Worm (Caenorhabditis elegans) whole organism, mixed stage, embryonic: ENCODE data around the gene let-413.

Experiments used
- M03D4.4 ChIP-seq: sonication (generic microtip); optimal IDR thresholded peaks from 2 replicates; lab custom pipeline; 2017; ENCODE audit warnings: mild to moderate bottlenecking, missing genetic modification characterization, missing compliant biosample characterization
- ceh-39 ChIP-seq: fragments of 150-350 bp; optimal IDR thresholded peaks from 2 replicates; lab custom pipeline; 2014; ENCODE audit warnings: missing biosample characterization, missing genetic modification characterization
- ceh-43 ChIP-seq: fragments of 200-800 bp; sonication (Bioruptor generic); optimal IDR thresholded peaks from 2 replicates; lab custom pipeline; 2018; ENCODE audit warnings: mild to moderate bottlenecking, missing genetic modification characterization, moderate library complexity, missing compliant biosample characterization
- ceh-83 ChIP-seq: fragments of 200-800 bp; sonication (Bioruptor generic); optimal IDR thresholded peaks from 2 replicates; lab custom pipeline; 2018; ENCODE audit warnings: mild to moderate bottlenecking, missing genetic modification characterization, missing compliant biosample characterization
- ces-1 ChIP-seq: fragments of 150-350 bp; optimal IDR thresholded peaks from 2 replicates; lab custom pipeline; 2014; ENCODE audit warnings: missing biosample characterization, missing genetic modification reagents, missing genetic modification characterization
- cnd-1 ChIP-seq: fragments of 200-800 bp; sonication (Bioruptor generic); optimal IDR thresholded peaks from 2 replicates; lab custom pipeline; 2018; ENCODE audit warnings: mild to moderate bottlenecking, missing genetic modification characterization, missing compliant biosample characterization
- drap-1 ChIP-seq: fragments of 200-800 bp; sonication (Bioruptor generic); optimal IDR thresholded peaks from 3 replicates; lab custom pipeline; 2018; ENCODE audit warnings: mild to moderate bottlenecking, missing genetic modification characterization, missing compliant biosample characterization
- elt-3 ChIP-seq: fragments of 150-350 bp; optimal IDR thresholded peaks from 2 replicates; lab custom pipeline; 2014; ENCODE audit warnings: missing biosample characterization, missing genetic modification characterization
- flh-1 ChIP-seq: fragments of 200-800 bp; sonication (Bioruptor generic); optimal IDR thresholded peaks from 2 replicates; lab custom pipeline; 2018; ENCODE audit warnings: mild to moderate bottlenecking, missing genetic modification characterization, moderate library complexity, missing compliant biosample characterization
- hlh-1 ChIP-seq: fragments of 150-350 bp; optimal IDR thresholded peaks from 2 replicates; lab custom pipeline; 2014; ENCODE audit warnings: missing biosample characterization, missing genetic modification reagents, missing genetic modification characterization
- lin-13 ChIP-seq: fragments of 150-350 bp; optimal IDR thresholded peaks from 2 replicates; lab custom pipeline; 2014; ENCODE audit warnings: missing biosample characterization, missing genetic modification characterization
- lin-32 ChIP-seq: fragments of 200-800 bp; sonication (Bioruptor generic); optimal IDR thresholded peaks from 2 replicates; lab custom pipeline; 2018; ENCODE audit warnings: mild to moderate bottlenecking, missing genetic modification characterization, missing compliant biosample characterization
- lsy-2 ChIP-seq: fragments of 150-350 bp; optimal IDR thresholded peaks from 2 replicates; lab custom pipeline; 2014; ENCODE audit warnings: missing biosample characterization, missing genetic modification characterization
- mab-5 ChIP-seq: fragments of 150-350 bp; optimal IDR thresholded peaks from 2 replicates; lab custom pipeline; 2014; ENCODE audit warnings: missing biosample characterization, missing genetic modification characterization
- mep-1 ChIP-seq: fragments of 150-350 bp; optimal IDR thresholded peaks from 2 replicates; lab custom pipeline; 2017; ENCODE audit warnings: missing biosample characterization, missing genetic modification reagents, missing genetic modification characterization, inconsistent platforms
- mls-2 ChIP-seq: sonication (generic microtip); optimal IDR thresholded peaks from 2 replicates; lab custom pipeline; 2016; ENCODE audit warnings: mild to moderate bottlenecking, missing genetic modification characterization, moderate library complexity, missing compliant biosample characterization
- nhr-12 ChIP-seq: fragments of 150-350 bp; optimal IDR thresholded peaks from 2 replicates; lab custom pipeline; 2014; ENCODE audit warnings: missing biosample characterization, missing genetic modification characterization
- nhr-2 ChIP-seq: fragments of 150-350 bp; optimal IDR thresholded peaks from 2 replicates; lab custom pipeline; 2014; ENCODE audit warnings: missing biosample characterization, missing genetic modification characterization
- nhr-28 ChIP-seq: fragments of 150-350 bp; optimal IDR thresholded peaks from 2 replicates; lab custom pipeline; 2014; ENCODE audit warnings: missing biosample characterization, missing genetic modification characterization
- nhr-76 ChIP-seq: sonication (generic microtip); optimal IDR thresholded peaks from 2 replicates; lab custom pipeline; 2017; ENCODE audit warnings: missing biosample characterization, missing genetic modification characterization
- pha-4 ChIP-seq: fragments of 150-350 bp; optimal IDR thresholded peaks from 2 replicates; lab custom pipeline; 2018; ENCODE audit warnings: missing biosample characterization, missing genetic modification reagents, missing genetic modification characterization
- sem-2 ChIP-seq: fragments of 200-800 bp; sonication (Bioruptor generic); optimal IDR thresholded peaks from 2 replicates; lab custom pipeline; 2018; ENCODE audit warnings: mild to moderate bottlenecking, missing genetic modification characterization, missing compliant biosample characterization
- snpc-4 ChIP-seq: fragments of 150-350 bp; optimal IDR thresholded peaks from 2 replicates; lab custom pipeline; 2014; ENCODE audit warnings: missing biosample characterization, missing genetic modification characterization
- sptf-1 ChIP-seq: sonication (generic microtip); optimal IDR thresholded peaks from 2 replicates; lab custom pipeline; 2017; ENCODE audit warnings: mild to moderate bottlenecking, missing genetic modification characterization, moderate library complexity, missing compliant biosample characterization
- tbx-8 ChIP-seq: fragments of 200-800 bp; sonication (Bioruptor generic); optimal IDR thresholded peaks from 2 replicates; lab custom pipeline; 2018; ENCODE audit warnings: mild to moderate bottlenecking, missing genetic modification characterization, moderate library complexity, missing compliant biosample characterization
- unc-120 ChIP-seq: sonication (generic microtip); optimal IDR thresholded peaks from 2 replicates; lab custom pipeline; 2017; ENCODE audit warnings: missing genetic modification characterization, missing compliant biosample characterization; ENCODE audit not compliant: poor library complexity, severe bottlenecking
- unc-39 ChIP-seq: fragments of 150-350 bp; optimal IDR thresholded peaks from 2 replicates; lab custom pipeline; 2014; ENCODE audit warnings: missing biosample characterization, missing genetic modification characterization
- unc-62 ChIP-seq: fragments of 150-350 bp; optimal IDR thresholded peaks from 2 replicates; lab custom pipeline; 2014; ENCODE audit warnings: missing biosample characterization, missing genetic modification reagents, missing genetic modification characterization
- zip-8 ChIP-seq: fragments of 150-350 bp; optimal IDR thresholded peaks from 2 replicates; lab custom pipeline; 2014; ENCODE audit warnings: missing biosample characterization, missing genetic modification characterization
- ztf-11 ChIP-seq: fragments of 150-350 bp; optimal IDR thresholded peaks from 2 replicates; lab custom pipeline; 2014; ENCODE audit warnings: missing biosample characterization, missing genetic modification characterization

Gene let-413

ce11 chrV:7940299-7940698 is 37.3 kb downstream of the let-413 start, which contains the start of gene srt-53:
srt-53 (minus strand) TSS chrV:7940399.
- TF ChIP-seq sptf-1 (tag; lab: Kevin White, UChicago) (no peak), mls-2 (tag; lab: Kevin White, UChicago) (no peak), ceh-39 (no peak), snpc-4 (tag; lab: Kevin White, UChicago) (no peak), sem-2 (GFP tag; lab: Kevin White, UChicago) (no peak), zip-8 (tag; lab: Kevin White, UChicago) (no peak), ces-1 (GFP tag; lab: Kevin White, UChicago) (no peak), flh-1 (no peak)
- TF ChIP-seq, all 35 proteins: peak for 0

ce11 chrV:7937152-7937551 is 40.4 kb downstream of the let-413 start, which contains the start of gene srsx-3:
srsx-3 (minus strand) TSS chrV:7937252.
- TF ChIP-seq unc-39 (tag; lab: Kevin White, UChicago) (no peak), mep-1 (no peak), elt-3 (tag; lab: Kevin White, UChicago) (no peak), ztf-11 (tag; lab: Kevin White, UChicago) (no peak), sem-2 (GFP tag; lab: Kevin White, UChicago) (no peak), mab-5 (tag; lab: Kevin White, UChicago) (no peak), lin-32 (GFP tag; lab: Kevin White, UChicago) (no peak), cnd-1 (tag; lab: Kevin White, UChicago) (no peak), nhr-12 (no peak), M03D4.4 (tag; lab: Kevin White, UChicago) (no peak), unc-62 (no peak), tbx-8 (GFP tag; lab: Kevin White, UChicago) (no peak), snpc-4 (tag; lab: Kevin White, UChicago) (no peak)
- TF ChIP-seq, all 35 proteins: peak for 0

- TF ChIP-seq ceh-39: no peak
- no peak for TF ChIP-seq cnd-1 (tag; lab: Kevin White, UChicago)
- TF ChIP-seq nhr-2 (tag; lab: Kevin White, UChicago): no peak
- no peak for TF ChIP-seq zip-8 (tag; lab: Kevin White, UChicago)
- TF ChIP-seq unc-39 (tag; lab: Kevin White, UChicago): no peak
- TF ChIP-seq drap-1 (GFP tag; lab: Kevin White, UChicago): no peak
- no peak for TF ChIP-seq lin-32 (GFP tag; lab: Kevin White, UChicago)
- TF ChIP-seq ceh-83 (GFP tag; lab: Kevin White, UChicago): no peak
- TF ChIP-seq nhr-12: no peak
- no peak for TF ChIP-seq ceh-43 (GFP tag; lab: Kevin White, UChicago)
Observed at ce11 chrV:7932998-7933397, 44.6 kb downstream of the let-413 start, which contains the start of gene ncx-10. ncx-10 (minus strand) TSS chrV:7933098.

- TF ChIP-seq mab-5 (tag; lab: Kevin White, UChicago) (no peak), nhr-76 (tag; lab: Kevin White, UChicago) (no peak), cnd-1 (tag; lab: Kevin White, UChicago) (no peak), unc-62 (no peak), ztf-11 (tag; lab: Kevin White, UChicago) (no peak), nhr-2 (tag; lab: Kevin White, UChicago) (no peak), hlh-1 (no peak), sptf-1 (tag; lab: Kevin White, UChicago) (no peak), drap-1 (GFP tag; lab: Kevin White, UChicago) (no peak), snpc-4 (tag; lab: Kevin White, UChicago) (no peak), ceh-39 (no peak), pha-4 (tag; lab: Kevin White, UChicago) (no peak)
Observed at ce11 chrV:7928660-7929059, 48.9 kb downstream of the let-413 start, which contains the start of gene srsx-5. srsx-5 (plus strand) TSS chrV:7928960.

ce11 chrV:7926784-7927183 is 50.8 kb downstream of the let-413 start, which contains the start of gene srsx-6:
srsx-6 (plus strand) TSS chrV:7927084.
- TF ChIP-seq unc-62: no peak
- no peak for TF ChIP-seq mep-1
- no peak for TF ChIP-seq unc-120 (tag; lab: Kevin White, UChicago)
- TF ChIP-seq flh-1: no peak
- no peak for TF ChIP-seq mab-5 (tag; lab: Kevin White, UChicago)
- TF ChIP-seq lsy-2: no peak
- TF ChIP-seq lin-13 (tag; lab: Kevin White, UChicago): no peak
- TF ChIP-seq tbx-8 (GFP tag; lab: Kevin White, UChicago): no peak
- TF ChIP-seq sptf-1 (tag; lab: Kevin White, UChicago): no peak
- no peak for TF ChIP-seq nhr-2 (tag; lab: Kevin White, UChicago)
- TF ChIP-seq nhr-28 (tag; lab: Kevin White, UChicago): no peak
- no peak for TF ChIP-seq ztf-11 (tag; lab: Kevin White, UChicago)
- TF ChIP-seq ceh-39: no peak
- no peak for TF ChIP-seq snpc-4 (tag; lab: Kevin White, UChicago)
- TF ChIP-seq lin-32 (GFP tag; lab: Kevin White, UChicago): no peak
- no peak for TF ChIP-seq elt-3 (tag; lab: Kevin White, UChicago)
- TF ChIP-seq hlh-1: no peak
- no peak for TF ChIP-seq sem-2 (GFP tag; lab: Kevin White, UChicago)
